ENCODE assay signal across 1 fruit fly cellular context in genomic region chr2L:14690791-14691190, dm6.
TF ChIP-seq lines count a peak whose summit lies in the region.

No protein-coding gene starts in this region.

TF ChIP-seq in whole organism, embryonic, 481 proteins besides CTCF, POLR2A, EP300 and RAD21 (continued from another document):
- TF ChIP-seq CG12942 (GFP tag; optimal IDR thresholded peaks at IDR 0.05; lab: Kevin White, UChicago): no peak
- no peak for TF ChIP-seq sob (GFP tag; IDR thresholded peaks at IDR 0.05; lab: Robert Waterston, UW)
